Fruit fly (Drosophila melanogaster): ENCODE results near the gene CG3557.

Gene CG3557

dm6 chr2L:2426444-2427188, 41.0 kb upstream of the CG3557 start (continued):
- TF ChIP-seq Atf-2 (GFP tag; optimal IDR thresholded peaks at IDR 0.05) (peak; percentile 14), CG2889 (GFP tag; IDR thresholded peaks at IDR 0.05) (no peak), CG32772 (GFP tag; IDR thresholded peaks at IDR 0.05) (peak; percentile 46; the same call in 1 of the 2 replicates), CG16779 (GFP tag; IDR thresholded peaks at IDR 0.05) (no peak), Camta (GFP tag; optimal IDR thresholded peaks at IDR 0.05) (peak; percentile 19), CG31388 (GFP tag; optimal IDR thresholded peaks at IDR 0.05) (peak; percentile 26), CG12071 (GFP tag; optimal IDR thresholded peaks at IDR 0.05) (peak; percentile 37), ken (GFP tag; IDR thresholded peaks at IDR 0.05) (peak; percentile 64; the same call in 2 of the 3 replicates), Med (GFP tag) (peak; percentile 80), H15 (GFP tag; IDR thresholded peaks at IDR 0.05) (peak; percentile 57; the same call in 2 of the 3 replicates), CG33213 (GFP tag; optimal IDR thresholded peaks at IDR 0.05) (peak; percentile 37), Lim3 (GFP tag; IDR thresholded peaks at IDR 0.05) (no peak), CG11696 (GFP tag; IDR thresholded peaks at IDR 0.05) (0 out of 2 replicates have a peak, but pooled peaks have one; percentile 40), sd (tag; optimal IDR thresholded peaks at IDR 0.05) (peak; percentile 56), Doc2 (GFP tag; IDR thresholded peaks at IDR 0.05) (no peak), pnt (GFP tag; optimal IDR thresholded peaks at IDR 0.05) (peak; percentile 44), Mes4 (GFP tag; optimal IDR thresholded peaks at IDR 0.05) (peak; percentile 36), H2.0 (GFP tag; IDR thresholded peaks at IDR 0.05) (peak; percentile 47), croc (GFP tag; conservative IDR thresholded peaks at IDR 0.05) (0 out of 3 replicates have a peak, but pooled peaks have one; percentile 25), CG16863 (GFP tag; optimal IDR thresholded peaks at IDR 0.05) (peak; percentile 47), Myb (GFP tag; optimal IDR thresholded peaks at IDR 0.05) (peak; percentile 22), nerfin-2 (GFP tag; IDR thresholded peaks at IDR 0.05; ENCODE audit: partially characterized antibody) (no peak), CG5953 (GFP tag; IDR thresholded peaks at IDR 0.05) (0 out of 2 replicates have a peak, but pooled peaks have one; percentile 28), HmgZ (tag; optimal IDR thresholded peaks at IDR 0.05) (no peak), CG12155 (GFP tag; optimal IDR thresholded peaks at IDR 0.05) (peak; percentile 34), CG1602 (GFP tag; optimal IDR thresholded peaks at IDR 0.05) (peak; percentile 35), CG10209 (GFP tag; optimal IDR thresholded peaks at IDR 0.05) (peak; percentile 27), CG11504 (tag; optimal IDR thresholded peaks at IDR 0.05) (peak; percentile 81), CG31365 (tag; optimal IDR thresholded peaks at IDR 0.05) (no peak), ranshi (GFP tag; IDR thresholded peaks at IDR 0.05) (peak; percentile 57), PHDP (tag; optimal IDR thresholded peaks at IDR 0.05) (peak; percentile 39), jumu (GFP tag; optimal IDR thresholded peaks at IDR 0.05) (no peak), eyg (GFP tag; optimal IDR thresholded peaks at IDR 0.05) (no peak), Hmr (GFP tag; optimal IDR thresholded peaks at IDR 0.05) (peak; percentile 18), B-H1 (GFP tag; IDR thresholded peaks at IDR 0.05) (peak; percentile 48; the same call in 2 of the 3 replicates), CG32532 (GFP tag; IDR thresholded peaks at IDR 0.05) (peak; percentile 47), CG14050 (GFP tag; IDR thresholded peaks at IDR 0.05) (peak; percentile 48; the same call in 2 of the 3 replicates), sens (GFP tag) (peak; percentile 89), MESR4 (GFP tag; optimal IDR thresholded peaks at IDR 0.05) (no peak), CG5245 (GFP tag; optimal IDR thresholded peaks at IDR 0.05) (peak; percentile 35), CG17385 (GFP tag; optimal IDR thresholded peaks at IDR 0.05) (peak; percentile 41), CG12769 (tag; optimal IDR thresholded peaks at IDR 0.05) (peak; percentile 53), CG17829 (tag; optimal IDR thresholded peaks at IDR 0.05) (peak; percentile 17), CG8388 (GFP tag; optimal IDR thresholded peaks at IDR 0.05) (peak; percentile 50), mirr (GFP tag; optimal IDR thresholded peaks at IDR 0.05) (no peak), CG7556 (GFP tag; optimal IDR thresholded peaks at IDR 0.05) (peak; percentile 30), pzg (GFP tag; optimal IDR thresholded peaks at IDR 0.05) (no peak), CG6175 (GFP tag; IDR thresholded peaks at IDR 0.05) (no peak), psq (GFP tag; optimal IDR thresholded peaks at IDR 0.05) (no peak), CG7271 (tag; optimal IDR thresholded peaks at IDR 0.05) (no peak)

All from whole organism, embryonic.